Fruit fly (Drosophila melanogaster): ENCODE results near the gene Cp19.

Cp19 gene

DNA sequence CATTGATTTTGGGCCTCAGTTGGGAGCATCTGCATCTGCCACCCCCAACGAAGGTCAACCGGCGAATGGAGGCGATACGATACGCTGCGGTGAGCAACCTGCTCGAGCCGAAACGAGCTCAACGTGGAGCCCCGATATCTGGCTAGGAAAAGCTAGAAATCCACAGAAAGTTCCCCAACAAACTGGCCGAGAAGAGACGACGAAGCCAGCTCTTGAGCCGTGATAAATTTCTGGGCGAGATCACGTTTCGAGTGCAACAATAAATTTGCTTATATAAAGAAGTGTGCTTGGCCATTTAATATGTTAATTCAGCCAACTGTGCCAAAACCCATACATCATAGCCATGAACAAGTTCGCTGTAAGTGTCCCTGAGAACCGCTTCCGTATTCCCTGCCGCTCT lies at the start of gene Cp19:
Gene Cp19 (plus strand): TSS at position 301 of the 400 bp plus-strand sequence.
- TF ChIP-seq ttk (optimal IDR thresholded peaks at IDR 0.05): no peak
- TF ChIP-seq psq (optimal IDR thresholded peaks at IDR 0.05): no peak
- no peak for TF ChIP-seq h (optimal IDR thresholded peaks at IDR 0.05)
- TF ChIP-seq Sin3A (optimal IDR thresholded peaks at IDR 0.05): no peak
- no peak for TF ChIP-seq Myc (optimal IDR thresholded peaks at IDR 0.05)
- no peak for TF ChIP-seq insv (optimal IDR thresholded peaks at IDR 0.05)

DNA sequence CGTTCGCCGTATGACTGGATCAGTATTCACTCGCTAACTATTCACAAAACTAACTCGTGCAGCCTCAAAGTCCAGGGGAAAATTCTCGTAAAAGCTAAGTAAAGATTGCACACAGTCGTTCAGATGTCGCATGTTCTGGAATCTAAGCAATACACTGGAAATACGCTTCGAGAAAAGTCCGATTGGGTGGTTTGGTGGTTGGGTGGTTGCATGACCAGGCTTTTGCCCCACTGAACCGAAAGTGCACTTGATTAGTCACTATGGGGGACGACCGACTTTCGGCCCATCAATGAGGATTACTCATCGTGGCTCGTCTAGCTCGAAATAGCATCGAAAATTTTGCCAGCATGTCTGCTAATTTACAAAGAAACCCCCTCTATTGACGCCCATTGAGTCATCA lies 49.3 kb upstream of the Cp19 start:
- TF ChIP-seq h (optimal IDR thresholded peaks at IDR 0.05) (no peak), insv (optimal IDR thresholded peaks at IDR 0.05) (no peak), psq (optimal IDR thresholded peaks at IDR 0.05) (no peak), Sin3A (optimal IDR thresholded peaks at IDR 0.05) (no peak), Myc (optimal IDR thresholded peaks at IDR 0.05) (no peak), ttk (optimal IDR thresholded peaks at IDR 0.05) (no peak)

DNA sequence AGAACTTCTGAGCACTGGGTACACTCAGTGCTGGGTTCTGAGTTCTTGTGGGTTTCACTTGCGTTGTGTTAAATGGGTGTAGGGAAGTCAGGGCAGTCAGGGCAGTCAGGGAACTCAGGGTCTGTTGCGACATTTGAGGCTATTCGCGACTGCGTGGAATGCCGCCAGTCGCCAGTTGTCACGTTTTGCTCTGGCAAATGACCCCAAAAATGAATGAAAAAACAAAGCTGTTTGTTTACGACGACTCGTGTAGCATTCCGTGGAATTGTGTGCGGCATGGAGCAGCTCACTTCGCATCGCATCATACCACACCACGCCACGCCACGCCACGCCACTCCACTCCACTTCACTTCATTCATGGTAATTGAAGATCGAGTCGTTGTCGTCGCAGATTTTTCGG lies 48.4 kb upstream of the Cp19 start:
- no peak for TF ChIP-seq Myc (optimal IDR thresholded peaks at IDR 0.05)
- no peak for TF ChIP-seq h (optimal IDR thresholded peaks at IDR 0.05)
- no peak for TF ChIP-seq psq (optimal IDR thresholded peaks at IDR 0.05)
- no peak for TF ChIP-seq ttk (optimal IDR thresholded peaks at IDR 0.05)
- TF ChIP-seq Sin3A (optimal IDR thresholded peaks at IDR 0.05): no peak
- TF ChIP-seq insv (optimal IDR thresholded peaks at IDR 0.05): no peak

DNA sequence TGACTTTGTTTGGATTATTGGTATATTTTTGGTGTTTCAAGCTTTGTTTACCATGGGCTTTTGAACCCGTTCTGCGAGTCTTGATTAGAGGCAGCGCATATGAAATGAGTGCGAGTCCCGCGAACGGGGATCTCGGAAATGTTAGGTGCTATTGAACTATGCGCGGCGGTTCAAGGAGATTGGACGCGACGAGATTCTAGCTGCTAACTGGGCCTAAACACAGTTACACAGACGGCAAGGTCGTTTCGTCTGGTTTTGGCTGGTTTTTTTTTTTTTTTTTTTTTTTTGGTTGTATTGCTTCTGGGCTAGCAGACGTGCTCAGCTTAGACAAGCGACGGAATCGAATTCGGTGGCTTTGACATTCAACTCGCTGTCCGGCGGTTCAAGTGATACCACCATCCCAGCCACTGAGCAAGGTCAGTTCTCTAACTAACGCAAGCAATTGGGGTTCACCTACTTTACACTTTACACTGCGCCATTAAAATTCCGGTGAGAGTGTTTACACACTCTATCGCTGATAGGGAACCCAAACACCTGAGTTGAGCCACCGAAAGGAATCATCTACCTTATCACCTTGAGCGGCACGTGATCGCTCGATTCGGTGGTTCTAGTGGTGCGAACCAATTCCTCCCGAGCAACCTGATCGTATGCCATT lies 47.6 kb upstream of the Cp19 start:
- TF ChIP-seq h (optimal IDR thresholded peaks at IDR 0.05) (no peak), insv (optimal IDR thresholded peaks at IDR 0.05) (no peak), Myc (optimal IDR thresholded peaks at IDR 0.05) (no peak), Sin3A (optimal IDR thresholded peaks at IDR 0.05) (no peak), ttk (optimal IDR thresholded peaks at IDR 0.05) (no peak), psq (optimal IDR thresholded peaks at IDR 0.05) (no peak)

DNA sequence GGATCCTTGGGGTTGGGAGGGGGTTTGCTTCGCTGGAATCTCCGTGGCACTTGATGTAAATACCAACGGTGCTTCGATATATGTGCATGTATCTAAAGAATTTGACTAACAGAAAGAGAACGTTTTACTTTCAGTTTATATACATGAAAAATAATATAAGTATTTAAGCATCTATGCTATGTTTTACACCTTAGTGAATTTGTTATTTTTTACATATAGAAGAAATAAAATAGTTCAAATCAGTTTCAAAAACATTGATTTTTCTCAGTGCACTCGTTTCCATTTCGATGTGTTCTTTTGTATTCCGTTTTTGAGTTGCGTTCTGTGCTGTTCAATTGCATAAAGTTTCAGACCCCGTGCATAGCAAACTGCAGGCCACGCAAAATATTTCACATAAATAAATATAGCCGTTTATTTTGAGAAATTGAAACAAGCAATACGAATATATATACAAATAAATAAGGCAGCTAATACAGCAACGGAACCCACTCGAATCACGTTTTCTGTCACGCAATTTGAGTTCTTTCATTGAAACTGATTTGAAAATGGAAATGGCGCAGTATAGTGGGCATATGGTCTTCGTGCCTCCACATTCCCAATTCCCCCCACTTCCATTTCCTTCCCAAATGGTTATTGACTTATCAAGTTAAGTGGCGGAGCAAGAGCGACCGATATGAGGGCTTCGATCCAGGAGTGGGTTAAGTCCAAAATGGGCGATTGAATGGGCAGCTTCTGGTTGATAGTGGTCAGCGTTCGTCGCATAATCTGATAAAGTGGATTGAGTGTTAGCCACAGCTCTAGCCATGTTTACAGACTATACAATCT lies 46.9 kb upstream of the Cp19 start:
- TF ChIP-seq psq (optimal IDR thresholded peaks at IDR 0.05) (no peak), Myc (optimal IDR thresholded peaks at IDR 0.05) (no peak), insv (optimal IDR thresholded peaks at IDR 0.05) (no peak), Sin3A (optimal IDR thresholded peaks at IDR 0.05) (no peak), h (optimal IDR thresholded peaks at IDR 0.05) (no peak), ttk (optimal IDR thresholded peaks at IDR 0.05) (no peak)

dm6 chr3L:8683773-8684172 lies 45.9 kb upstream of the Cp19 start:
- TF ChIP-seq Sin3A (optimal IDR thresholded peaks at IDR 0.05): no peak
- no peak for TF ChIP-seq h (optimal IDR thresholded peaks at IDR 0.05)
- no peak for TF ChIP-seq ttk (optimal IDR thresholded peaks at IDR 0.05)
- no peak for TF ChIP-seq psq (optimal IDR thresholded peaks at IDR 0.05)
- no peak for TF ChIP-seq insv (optimal IDR thresholded peaks at IDR 0.05)
- TF ChIP-seq Myc (optimal IDR thresholded peaks at IDR 0.05): no peak

DNA sequence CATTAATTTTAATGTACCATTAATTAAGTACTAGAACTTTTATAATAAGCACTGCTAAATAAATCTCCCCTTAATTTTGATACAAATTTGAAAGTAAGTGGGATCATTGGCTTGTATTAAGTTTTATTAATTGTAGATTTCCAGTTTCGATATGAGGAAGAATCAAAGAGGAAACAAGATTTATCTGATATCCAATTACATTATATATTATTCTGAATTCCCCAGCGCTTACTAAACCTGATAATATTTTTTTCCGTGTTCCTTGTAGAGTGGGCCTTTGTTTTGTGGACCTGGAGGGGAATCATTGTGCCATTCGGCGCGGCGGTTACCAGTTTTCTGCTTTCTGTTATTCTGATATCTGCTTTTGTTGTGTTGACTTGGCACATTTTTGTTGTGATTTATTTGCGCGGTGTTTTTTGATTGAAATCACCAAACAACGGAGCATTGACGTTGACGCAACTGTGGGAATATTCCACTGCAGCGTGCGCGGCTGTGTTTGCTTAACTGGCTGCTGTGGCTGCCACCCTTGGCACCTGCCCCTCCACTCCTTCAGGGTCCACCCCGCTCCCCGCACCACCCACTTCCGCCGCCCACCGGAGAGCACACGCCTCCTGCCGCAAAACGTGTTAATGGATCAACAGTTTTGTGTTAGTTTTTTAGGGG lies 45.1 kb upstream of the Cp19 start:
- TF ChIP-seq ttk (optimal IDR thresholded peaks at IDR 0.05) (no peak), insv (optimal IDR thresholded peaks at IDR 0.05) (no peak), psq (optimal IDR thresholded peaks at IDR 0.05) (no peak), h (optimal IDR thresholded peaks at IDR 0.05) (no peak), Sin3A (optimal IDR thresholded peaks at IDR 0.05) (no peak), Myc (optimal IDR thresholded peaks at IDR 0.05) (no peak)

- TF ChIP-seq h (optimal IDR thresholded peaks at IDR 0.05) (no peak), insv (optimal IDR thresholded peaks at IDR 0.05) (no peak), ttk (optimal IDR thresholded peaks at IDR 0.05) (no peak), Sin3A (optimal IDR thresholded peaks at IDR 0.05) (no peak), Myc (optimal IDR thresholded peaks at IDR 0.05) (no peak), psq (optimal IDR thresholded peaks at IDR 0.05) (no peak)
These were observed 43.0 kb upstream of the Cp19 start for dm6 chr3L:8686646-8687045.

- TF ChIP-seq Myc (optimal IDR thresholded peaks at IDR 0.05) (no peak), insv (optimal IDR thresholded peaks at IDR 0.05) (no peak), Sin3A (optimal IDR thresholded peaks at IDR 0.05) (no peak)
These were observed 40.9 kb upstream of the Cp19 start for dm6 chr3L:8688694-8689291.

- TF ChIP-seq insv (optimal IDR thresholded peaks at IDR 0.05) (no peak), psq (optimal IDR thresholded peaks at IDR 0.05) (no peak), Sin3A (optimal IDR thresholded peaks at IDR 0.05) (no peak), h (optimal IDR thresholded peaks at IDR 0.05) (no peak), Myc (optimal IDR thresholded peaks at IDR 0.05) (no peak), ttk (optimal IDR thresholded peaks at IDR 0.05) (no peak)
These were observed 40.0 kb upstream of the Cp19 start for dm6 chr3L:8689675-8690074.

DNA sequence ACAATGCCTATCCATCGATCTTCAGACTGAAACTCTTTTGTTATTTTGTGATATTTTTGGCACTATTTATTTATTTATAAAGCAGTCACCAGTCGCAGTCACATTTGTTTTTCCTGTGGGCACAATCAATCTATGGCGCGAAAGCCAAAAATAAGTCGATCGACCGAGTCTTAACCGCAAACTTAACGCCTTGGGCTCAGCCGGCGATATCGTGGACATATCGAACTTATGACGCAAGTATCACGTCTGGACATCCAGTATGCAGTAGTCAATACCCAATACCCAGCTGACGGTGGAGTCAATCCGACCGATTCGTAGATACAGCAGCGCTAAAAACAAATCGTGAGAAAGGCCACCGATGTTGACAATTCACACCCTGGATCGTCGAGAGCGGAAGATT lies 39.0 kb upstream of the Cp19 start:
- TF ChIP-seq ttk (optimal IDR thresholded peaks at IDR 0.05) (no peak), Myc (optimal IDR thresholded peaks at IDR 0.05) (no peak), insv (optimal IDR thresholded peaks at IDR 0.05) (no peak), h (optimal IDR thresholded peaks at IDR 0.05) (no peak), Sin3A (optimal IDR thresholded peaks at IDR 0.05) (no peak), psq (optimal IDR thresholded peaks at IDR 0.05) (no peak)

Data from Kc167 (cell line).